Fruit fly (Drosophila melanogaster) whole organism, embryonic: ENCODE results near the gene CG42811.

Experiments used
- CG7928 ChIP-seq: fragments of 200-800 bp; sonication (Bioruptor generic); optimal IDR thresholded peaks from 2 replicates; lab custom pipeline; 2017; ENCODE audit warnings: missing biosample characterization, mild to moderate bottlenecking, missing genetic modification characterization
- CoRest ChIP-seq: fragments of 200-800 bp; sonication (Bioruptor generic); optimal IDR thresholded peaks from 3 replicates; lab custom pipeline; 2018; ENCODE audit warnings: missing biosample characterization, mild to moderate bottlenecking, missing genetic modification characterization, moderate library complexity
- Dfd ChIP-seq, 2 experiments: fragments of >200 bp; optimal IDR thresholded peaks; 2 replicates each; lab custom pipeline; 2017; ENCODE audit warnings: missing biosample characterization in 2 of 2, missing genetic modification characterization in 2 of 2
- HLH3B ChIP-seq: fragments of 200-800 bp; sonication (Bioruptor generic); IDR thresholded peaks from 2 replicates; pipeline ENCODE4 v1.3.6; 2022; ENCODE audit warnings: missing biosample characterization, missing genetic modification characterization
- abd-A ChIP-seq: fragments of 200-800 bp; sonication (Bioruptor generic); optimal IDR thresholded peaks from 3 replicates; lab custom pipeline; 2019; ENCODE audit warnings: missing biosample characterization, mild to moderate bottlenecking, missing genetic modification characterization, moderate library complexity
- bcd ChIP-seq: fragments of 200-800 bp; sonication (Bioruptor generic); optimal IDR thresholded peaks from 2 replicates; lab custom pipeline; 2017; ENCODE audit warnings: missing biosample characterization, mild to moderate bottlenecking, missing genetic modification characterization
- jumu ChIP-seq: fragments of 200-800 bp; sonication (Bioruptor generic); optimal IDR thresholded peaks from 3 replicates; lab custom pipeline; 2016; ENCODE audit warnings: missing biosample characterization, missing genetic modification characterization
- lab ChIP-seq: fragments of 200-800 bp; sonication (Bioruptor generic); optimal IDR thresholded peaks from 3 replicates; lab custom pipeline; 2017; ENCODE audit warnings: missing biosample characterization, missing genetic modification characterization, mild to moderate bottlenecking, moderate library complexity, missing genetic modification reagents

DNA sequence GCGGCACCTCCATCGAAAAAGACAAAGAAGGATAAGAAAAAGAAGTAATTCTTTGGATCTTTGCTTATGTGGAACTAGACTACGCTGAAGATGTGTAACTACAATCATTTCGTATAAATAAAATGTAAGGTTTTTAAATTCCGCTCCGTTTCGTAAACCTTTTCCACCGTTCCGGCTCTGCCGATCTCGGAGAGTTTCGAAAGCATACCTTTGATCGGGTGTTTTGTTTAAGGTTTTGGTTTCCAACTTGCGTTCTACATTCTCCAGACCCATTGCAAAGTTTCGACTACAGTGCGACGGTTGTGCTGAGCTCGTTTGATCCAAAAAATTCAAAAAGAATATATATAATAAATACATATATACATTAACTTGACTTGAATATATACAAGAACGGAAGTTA is 30.4 kb downstream of the CG42811 start, which contains the start of gene CG6432:
- TF ChIP-seq HLH3B (no peak), bcd (GFP tag; lab: Kevin White, UChicago) (no peak), Dfd (GFP tag; optimal IDR thresholded peaks at IDR 0.05; lab: Kevin White, UChicago) (no peak), abd-A (no peak), lab (GFP tag; lab: Kevin White, UChicago) (no peak), CG7928 (GFP tag; lab: Kevin White, UChicago) (no peak), jumu (no peak), CoRest (tag; lab: Kevin White, UChicago) (no peak)
